Worm (Caenorhabditis elegans): ENCODE measurements around the gene phat-6.

- TF ChIP-seq T22C8.4 (GFP tag; IDR thresholded peaks at IDR 0.05) (no peak), tab-1 (GFP tag; IDR thresholded peaks at IDR 0.05) (no peak)
Measured at ce11 chrX:15222789-15223188, 28.6 kb upstream of the phat-6 start.

Data from whole organism, midembryonic.